Worm (Caenorhabditis elegans) whole organism, L4/young adult: ENCODE measurements around the gene wrt-5.

Source experiments
- W03F9.2 ChIP-seq: fragments of 150-350 bp; optimal IDR thresholded peaks from 2 replicates; lab custom pipeline; 2014; ENCODE audit warnings: missing biosample characterization, missing genetic modification characterization
- him-1 ChIP-seq: sonication (generic microtip); optimal IDR thresholded peaks from 2 replicates; lab custom pipeline; 2016; ENCODE audit warnings: missing genotype, missing genetic modification reagents, missing genetic modification characterization, missing compliant biosample characterization

- TF ChIP-seq him-1 (tag; lab: Kevin White, UChicago) (no peak), W03F9.2 (no peak)
Measured at ce11 chrIV:4070810-4071209, 19.4 kb upstream of the wrt-5 start.
